Worm (Caenorhabditis elegans): ENCODE results near the gene popl-5.

The popl-5 gene

ce11 chrIII:11524073-11524472, 36.9 kb upstream of the popl-5 start (continued):
- TF ChIP-seq dpff-1 (tag; optimal IDR thresholded peaks at IDR 0.05) = no peak
- TF ChIP-seq ceh-79 (tag; optimal IDR thresholded peaks at IDR 0.05) = no peak
- TF ChIP-seq madf-3 (GFP tag; IDR thresholded peaks at IDR 0.05) = 0 out of 2 replicates have a peak, but pooled peaks have one; percentile 73
- TF ChIP-seq tlf-1 (GFP tag; optimal IDR thresholded peaks at IDR 0.05) = peak; percentile 31
- peak; percentile 85 for TF ChIP-seq lin-54 (GFP tag; optimal IDR thresholded peaks at IDR 0.05)
- peak; percentile 94 for TF ChIP-seq hmg-1.2 (GFP tag; IDR thresholded peaks at IDR 0.05)
- TF ChIP-seq snpc-3.4 (tag; optimal IDR thresholded peaks at IDR 0.05) = peak; percentile 31
- TF ChIP-seq Y95B8A.8 (GFP tag; IDR thresholded peaks at IDR 0.05) = 0 out of 2 replicates have a peak, but pooled peaks have one; percentile 41
- peak; percentile 39; the same call in 1 of the 2 replicates for TF ChIP-seq pbrm-1 (GFP tag; IDR thresholded peaks at IDR 0.05)
- peak; percentile 74 for TF ChIP-seq F49E8.2 (tag; optimal IDR thresholded peaks at IDR 0.05; ENCODE audit: insufficient read depth)
- no peak for TF ChIP-seq die-1 (tag; optimal IDR thresholded peaks at IDR 0.05)
- TF ChIP-seq madf-8 (GFP tag; conservative IDR thresholded peaks at IDR 0.05) = peak; percentile 83
- peak; percentile 17 for TF ChIP-seq tbp1 (GFP tag; optimal IDR thresholded peaks at IDR 0.05)
- TF ChIP-seq mcd-1 (GFP tag; IDR thresholded peaks at IDR 0.05) = peak; percentile 65
- 0 out of 2 replicates have a peak, but pooled peaks have one; percentile 45 for TF ChIP-seq B0336.3 (GFP tag; IDR thresholded peaks at IDR 0.05)
- no peak for TF ChIP-seq him-1 (tag; optimal IDR thresholded peaks at IDR 0.05)
- 0 out of 2 replicates have a peak, but pooled peaks have one; percentile 54 for TF ChIP-seq hsf-1 (GFP tag; IDR thresholded peaks at IDR 0.05)
- no peak for TF ChIP-seq Y56A3A.18 (GFP tag; IDR thresholded peaks at IDR 0.05)
- no peak for TF ChIP-seq somi-1 (GFP tag; optimal IDR thresholded peaks at IDR 0.05)
- TF ChIP-seq madf-6 (GFP tag; IDR thresholded peaks at IDR 0.05) = peak; percentile 96

ce11 chrIII:11523504-11524025, 36.4 kb upstream of the popl-5 start, which contains the start of the genes Y66D12A.16 and such-1:
TSS of gene Y66D12A.16 (plus strand) at chrIII:11523554.
TSS of gene such-1 (minus strand) at chrIII:11523759.
- no peak for TF ChIP-seq let-526 (GFP tag; IDR thresholded peaks at IDR 0.05)
- TF ChIP-seq madf-6 (GFP tag; IDR thresholded peaks at IDR 0.05) = peak; percentile 86
- TF ChIP-seq ztf-28 (GFP tag; IDR thresholded peaks at IDR 0.05) = no peak
- peak; percentile 12; the same call in 1 of the 2 replicates for TF ChIP-seq D2030.7 (GFP tag; IDR thresholded peaks at IDR 0.05)
- TF ChIP-seq gei-17 (GFP tag; optimal IDR thresholded peaks at IDR 0.05) = no peak
- peak; percentile 73 for TF ChIP-seq madf-8 (GFP tag; conservative IDR thresholded peaks at IDR 0.05)
- TF ChIP-seq F33H1.4 (GFP tag; IDR thresholded peaks at IDR 0.05) = peak; percentile 31
- peak; percentile 48 for TF ChIP-seq dpl-1 (GFP tag; optimal IDR thresholded peaks at IDR 0.05)
- TF ChIP-seq nhr-90 (tag; optimal IDR thresholded peaks at IDR 0.05) = no peak
- peak; percentile 39; the same call in 1 of the 2 replicates for TF ChIP-seq ceh-91 (GFP tag; IDR thresholded peaks at IDR 0.05)
- TF ChIP-seq hsf-1 (GFP tag; IDR thresholded peaks at IDR 0.05) = peak; percentile 67; the same call in 1 of the 2 replicates
- no peak for TF ChIP-seq K12H6.12 (tag; optimal IDR thresholded peaks at IDR 0.05)
- TF ChIP-seq efl-1 (GFP tag; optimal IDR thresholded peaks at IDR 0.05) = peak; percentile 74

ce11 chrIII:11510826-11511225, 23.7 kb upstream of the popl-5 start:
- TF ChIP-seq egrh-3 (GFP tag; IDR thresholded peaks at IDR 0.05) (peak; percentile 75; the same call in 1 of the 2 replicates), hrde-1 (tag; optimal IDR thresholded peaks at IDR 0.05; ENCODE audit: borderline replicate concordance) (no peak), nhr-179 (tag; optimal IDR thresholded peaks at IDR 0.05) (no peak), let-526 (GFP tag; IDR thresholded peaks at IDR 0.05) (no peak), zfh-2 (GFP tag; conservative IDR thresholded peaks at IDR 0.05) (peak; percentile 78), ceh-100 (GFP tag; IDR thresholded peaks at IDR 0.05) (no peak), nfya-2 (GFP tag; IDR thresholded peaks at IDR 0.05) (no peak), ceh-91 (GFP tag; IDR thresholded peaks at IDR 0.05) (no peak), madf-10 (tag; optimal IDR thresholded peaks at IDR 0.05) (no peak), madf-6 (GFP tag; IDR thresholded peaks at IDR 0.05) (no peak)

All from whole organism, young adult.